Fruit fly (Drosophila melanogaster) S2 (cell line): ENCODE results near the gene MED24.

Experiments used
- CG8478 ChIP-seq: fragments of >200 bp; optimal IDR thresholded peaks from 2 replicates; lab custom pipeline; 2018
- CTCF ChIP-seq, 2 experiments: fragments of >200 bp; optimal IDR thresholded peaks; 2 replicates each; lab custom pipeline; 2018

DNA sequence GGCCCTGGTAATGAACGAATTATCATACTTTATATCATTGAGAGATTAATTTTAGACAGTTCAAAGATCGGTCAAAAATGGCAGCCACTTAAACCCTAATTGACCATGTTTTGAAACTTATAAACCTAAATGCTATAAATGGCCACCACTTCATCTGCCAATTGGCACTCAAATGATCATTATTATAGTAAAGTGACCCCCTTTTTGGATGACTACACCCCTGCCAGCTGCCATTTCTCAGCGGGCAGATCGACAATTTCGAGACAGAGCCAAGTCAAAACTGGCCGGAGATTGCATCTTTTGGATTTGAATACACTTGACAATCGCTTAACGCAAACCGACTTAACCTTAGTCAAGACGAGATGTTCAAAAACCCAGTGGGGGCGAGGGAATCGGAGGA lies 34.9 kb upstream of the MED24 start:
- TF ChIP-seq CTCF (optimal IDR thresholded peaks at IDR 0.05; lab: Kevin White, UChicago) (no peak), CG8478 (lab: Kevin White, UChicago) (no peak)
